Worm (Caenorhabditis elegans) whole organism, L4/young adult: ENCODE results near the gene mom-1.

Source experiments
- W03F9.2 ChIP-seq: fragments of 150-350 bp; optimal IDR thresholded peaks from 2 replicates; lab custom pipeline; 2014; ENCODE audit warnings: missing biosample characterization, missing genetic modification characterization
- dao-5 ChIP-seq: sonication (generic microtip); optimal IDR thresholded peaks from 2 replicates; lab custom pipeline; 2016; ENCODE audit warnings: missing genotype, missing genetic modification characterization, moderate library complexity, missing compliant biosample characterization
- him-1 ChIP-seq: sonication (generic microtip); optimal IDR thresholded peaks from 2 replicates; lab custom pipeline; 2016; ENCODE audit warnings: missing genotype, missing genetic modification reagents, missing genetic modification characterization, missing compliant biosample characterization

ce11 chrX:6247013-6247412, 45.9 kb upstream of the mom-1 start:
- no peak for TF ChIP-seq W03F9.2 (tag; lab: Kevin White, UChicago)
- no peak for TF ChIP-seq dao-5 (tag; lab: Kevin White, UChicago)
- TF ChIP-seq him-1 (tag; lab: Kevin White, UChicago): no peak
